Worm (Caenorhabditis elegans) whole organism, mixed stage, embryonic: ENCODE data around the gene nhr-104.

Experiments used
- blmp-1 ChIP-seq: fragments of 150-350 bp; optimal IDR thresholded peaks from 2 replicates; lab custom pipeline; 2014; ENCODE audit warnings: missing biosample characterization, missing genetic modification characterization
- ceh-43 ChIP-seq: fragments of 200-800 bp; sonication (Bioruptor generic); optimal IDR thresholded peaks from 2 replicates; lab custom pipeline; 2018; ENCODE audit warnings: mild to moderate bottlenecking, missing genetic modification characterization, moderate library complexity, missing compliant biosample characterization
- ces-1 ChIP-seq: fragments of 150-350 bp; optimal IDR thresholded peaks from 2 replicates; lab custom pipeline; 2014; ENCODE audit warnings: missing biosample characterization, missing genetic modification reagents, missing genetic modification characterization
- drap-1 ChIP-seq: fragments of 200-800 bp; sonication (Bioruptor generic); optimal IDR thresholded peaks from 3 replicates; lab custom pipeline; 2018; ENCODE audit warnings: mild to moderate bottlenecking, missing genetic modification characterization, missing compliant biosample characterization
- elt-1 ChIP-seq: sonication (generic microtip); optimal IDR thresholded peaks from 2 replicates; lab custom pipeline; 2017; ENCODE audit warnings: missing genetic modification characterization, mild to moderate bottlenecking, missing compliant biosample characterization, antibody characterized with exemption, moderate library complexity, borderline replicate concordance; ENCODE audit not compliant: insufficient read depth
- flh-1 ChIP-seq: fragments of 200-800 bp; sonication (Bioruptor generic); optimal IDR thresholded peaks from 2 replicates; lab custom pipeline; 2018; ENCODE audit warnings: mild to moderate bottlenecking, missing genetic modification characterization, moderate library complexity, missing compliant biosample characterization
- hlh-1 ChIP-seq: fragments of 150-350 bp; optimal IDR thresholded peaks from 2 replicates; lab custom pipeline; 2014; ENCODE audit warnings: missing biosample characterization, missing genetic modification reagents, missing genetic modification characterization
- lsy-2 ChIP-seq: fragments of 150-350 bp; optimal IDR thresholded peaks from 2 replicates; lab custom pipeline; 2014; ENCODE audit warnings: missing biosample characterization, missing genetic modification characterization
- mab-5 ChIP-seq: fragments of 150-350 bp; optimal IDR thresholded peaks from 2 replicates; lab custom pipeline; 2014; ENCODE audit warnings: missing biosample characterization, missing genetic modification characterization
- mep-1 ChIP-seq: fragments of 150-350 bp; optimal IDR thresholded peaks from 2 replicates; lab custom pipeline; 2017; ENCODE audit warnings: missing biosample characterization, missing genetic modification reagents, missing genetic modification characterization, inconsistent platforms
- nhr-76 ChIP-seq: sonication (generic microtip); optimal IDR thresholded peaks from 2 replicates; lab custom pipeline; 2017; ENCODE audit warnings: missing biosample characterization, missing genetic modification characterization
- snpc-4 ChIP-seq: fragments of 150-350 bp; optimal IDR thresholded peaks from 2 replicates; lab custom pipeline; 2014; ENCODE audit warnings: missing biosample characterization, missing genetic modification characterization
- unc-62 ChIP-seq: fragments of 150-350 bp; optimal IDR thresholded peaks from 2 replicates; lab custom pipeline; 2014; ENCODE audit warnings: missing biosample characterization, missing genetic modification reagents, missing genetic modification characterization

DNA sequence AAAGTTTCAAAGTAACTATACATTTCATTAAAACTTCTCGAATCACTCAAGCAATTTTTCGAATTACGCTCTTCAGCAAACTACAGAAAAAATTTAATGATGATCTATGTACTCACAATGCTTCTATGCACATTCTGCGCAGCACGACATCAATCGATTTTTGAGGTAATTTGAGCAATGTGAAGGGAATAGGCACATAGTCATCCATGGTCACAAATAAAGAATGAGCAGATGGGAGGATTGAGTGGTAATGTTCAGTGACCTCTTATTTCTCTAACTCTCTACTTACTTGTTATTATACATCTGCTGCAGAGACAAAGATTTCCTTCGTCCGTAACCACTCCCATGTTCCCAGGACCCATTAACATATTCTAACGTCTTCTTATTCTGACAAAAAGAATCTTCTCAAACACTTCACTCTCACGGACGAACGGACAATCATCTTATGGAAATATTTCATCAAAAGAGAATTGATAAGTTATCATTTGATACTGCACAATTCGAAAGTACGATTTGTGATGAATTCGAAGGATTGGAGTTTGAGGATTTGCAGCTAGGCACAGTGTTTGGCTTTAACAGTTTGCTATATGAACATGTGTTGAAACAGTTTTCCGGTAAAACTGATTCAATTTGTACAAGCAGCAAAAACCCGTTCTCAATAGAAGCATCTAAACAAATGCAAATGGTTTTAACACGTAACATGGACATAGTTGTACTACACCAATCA is 32.4 kb downstream of the nhr-104 start, which contains the start of the genes fbxb-77 and Y17G9B.11:
- TF ChIP-seq blmp-1 (tag; lab: Kevin White, UChicago) (no peak), mab-5 (tag; lab: Kevin White, UChicago) (no peak), mep-1 (tag; lab: Kevin White, UChicago) (no peak), ceh-43 (GFP tag; lab: Kevin White, UChicago) (no peak), nhr-76 (no peak), drap-1 (GFP tag; lab: Kevin White, UChicago) (no peak), snpc-4 (tag; lab: Kevin White, UChicago) (no peak), flh-1 (GFP tag; lab: Kevin White, UChicago) (no peak), lsy-2 (no peak), unc-62 (GFP tag; lab: Kevin White, UChicago) (no peak), ces-1 (GFP tag; lab: Kevin White, UChicago) (peak; percentile 10), hlh-1 (tag; lab: Kevin White, UChicago) (no peak), elt-1 (tag; lab: Kevin White, UChicago) (no peak)
